Fruit fly (Drosophila melanogaster) whole organism, embryonic: Measurements from ENCODE around the gene Chchd2.

Source experiments
- Adf1 ChIP-seq: fragments of 200-800 bp; sonication (Bioruptor generic); IDR thresholded peaks from 2 replicates; pipeline ENCODE4 v1.3.6; 2022; ENCODE audit warnings: missing biosample characterization, missing genetic modification characterization
- CG10366 ChIP-seq: fragments of 200-800 bp; sonication (Bioruptor generic); IDR thresholded peaks from 2 replicates; pipeline ENCODE4 v1.3.6; 2022; ENCODE audit warnings: missing biosample characterization, missing genetic modification characterization
- CG12219 ChIP-seq: fragments of 200-800 bp; sonication (Bioruptor generic); optimal IDR thresholded peaks from 3 replicates; lab custom pipeline; 2018; ENCODE audit warnings: missing biosample characterization, mild to moderate bottlenecking, missing genetic modification characterization
- CG17802 ChIP-seq: fragments of 200-800 bp; sonication (Bioruptor generic); optimal IDR thresholded peaks from 2 replicates; lab custom pipeline; 2018; ENCODE audit warnings: missing biosample characterization, mild to moderate bottlenecking, missing genetic modification characterization, moderate library complexity
- Sry-β ChIP-seq: fragments of 200-800 bp; sonication (Bioruptor generic); optimal IDR thresholded peaks from 2 replicates; lab custom pipeline; 2018; ENCODE audit warnings: missing biosample characterization, mild to moderate bottlenecking, missing genetic modification characterization, moderate library complexity
- exex ChIP-seq: fragments of 200-800 bp; sonication (Bioruptor generic); optimal IDR thresholded peaks from 4 replicates; lab custom pipeline; 2018; ENCODE audit warnings: missing biosample characterization, mild to moderate bottlenecking, missing genetic modification characterization, moderate library complexity
- odd ChIP-seq: fragments of 200-800 bp; sonication (Bioruptor generic); optimal IDR thresholded peaks from 2 replicates; lab custom pipeline; 2017; ENCODE audit warnings: missing biosample characterization, mild to moderate bottlenecking, missing genetic modification characterization
- sima ChIP-seq: fragments of 200-800 bp; sonication (Bioruptor generic); optimal IDR thresholded peaks from 2 replicates; lab custom pipeline; 2016; ENCODE audit warnings: missing biosample characterization, missing genetic modification characterization

DNA sequence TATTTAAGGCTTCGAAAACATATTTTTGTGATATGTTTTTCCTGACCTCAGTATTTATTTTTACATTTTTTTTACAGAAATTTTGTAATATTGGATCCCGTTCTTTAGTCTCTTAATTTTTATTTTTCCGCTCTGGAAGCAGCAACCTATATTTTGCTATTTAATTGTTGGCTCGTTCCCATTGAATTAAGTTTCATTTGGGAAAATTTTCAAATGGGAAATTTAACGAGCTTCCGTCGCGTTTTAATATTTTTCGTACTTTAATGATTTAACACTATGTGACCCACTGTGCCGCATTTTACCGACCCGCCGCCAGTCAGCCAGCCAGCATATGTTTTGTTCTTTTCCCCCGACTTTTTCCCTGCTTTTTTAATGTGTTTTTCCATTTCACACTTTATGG lies 37.5 kb upstream of the Chchd2 start:
- TF ChIP-seq Sry-β (no peak), sima (GFP tag; lab: Kevin White, UChicago) (no peak), CG12219 (GFP tag; lab: Kevin White, UChicago) (no peak), CG10366 (GFP tag; lab: Robert Waterston, UW) (no peak), exex (tag; lab: Kevin White, UChicago) (no peak), CG17802 (no peak), Adf1 (GFP tag; lab: Robert Waterston, UW) (no peak), odd (GFP tag; lab: Kevin White, UChicago) (no peak)
